Fruit fly (Drosophila melanogaster): ENCODE measurements around the gene CG13728.

DNA sequence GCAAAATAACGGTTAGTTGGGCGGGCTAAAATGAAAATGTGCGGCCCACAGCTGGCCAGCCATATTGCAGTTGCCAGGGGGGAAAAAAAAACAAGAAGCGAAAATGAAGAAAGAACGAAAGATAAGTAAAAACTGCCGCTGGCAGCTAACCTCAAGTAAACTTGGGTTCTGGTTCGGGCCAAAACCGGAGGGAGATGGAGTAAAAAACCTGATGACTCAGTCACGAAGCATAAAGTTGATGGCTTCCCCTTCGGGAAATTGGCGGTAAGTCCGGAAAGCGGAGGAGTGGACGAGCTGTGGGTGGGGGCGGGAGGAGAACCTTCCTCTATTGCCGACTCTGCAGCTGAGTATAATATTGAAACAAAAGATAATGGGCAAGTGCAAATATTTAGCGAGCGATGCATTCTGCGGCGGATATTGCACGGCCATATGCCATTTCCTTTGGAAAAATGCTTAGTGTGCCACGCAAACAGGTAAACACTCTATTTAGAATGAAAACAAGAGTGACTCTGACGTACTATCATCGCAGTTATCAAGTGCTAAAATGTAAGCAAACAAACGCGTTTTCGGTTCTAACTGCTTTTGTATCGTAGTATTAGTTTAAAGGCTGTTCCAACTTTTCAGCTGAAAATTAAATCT is 36.7 kb upstream of the CG13728 start:
- TF ChIP-seq brk (GFP tag; optimal IDR thresholded peaks at IDR 0.05) (no peak), OdsH (GFP tag; optimal IDR thresholded peaks at IDR 0.05) (no peak), sv (GFP tag; optimal IDR thresholded peaks at IDR 0.05) (no peak), br (GFP tag; optimal IDR thresholded peaks at IDR 0.05) (no peak), Myc (optimal IDR thresholded peaks at IDR 0.05) (no peak), dmrt93B (GFP tag; optimal IDR thresholded peaks at IDR 0.05) (no peak)

Measured in whole organism, wandering third instar larva.